Fruit fly (Drosophila melanogaster) whole organism, prepupa: Measurements from ENCODE around the gene melt.

Experiments used
- Blimp-1 ChIP-seq: fragments of 200-800 bp; sonication (Bioruptor generic); optimal IDR thresholded peaks from 3 replicates; lab custom pipeline; 2017; ENCODE audit warnings: missing biosample characterization, missing genetic modification characterization, mild to moderate bottlenecking, moderate library complexity, missing genetic modification reagents
- CG15336 ChIP-seq: fragments of 200-800 bp; sonication (Bioruptor generic); IDR thresholded peaks from 2 replicates; pipeline ENCODE4 v1.3.6; 2022; ENCODE audit warnings: missing biosample characterization, missing genetic modification characterization
- CG8632 ChIP-seq: fragments of 200-800 bp; sonication (Bioruptor generic); optimal IDR thresholded peaks from 3 replicates; lab custom pipeline; 2016; ENCODE audit warnings: missing biosample characterization, missing genetic modification characterization
- cyc ChIP-seq: fragments of 200-800 bp; sonication (Bioruptor generic); optimal IDR thresholded peaks from 3 replicates; lab custom pipeline; 2016; ENCODE audit warnings: missing biosample characterization, missing genetic modification characterization

DNA sequence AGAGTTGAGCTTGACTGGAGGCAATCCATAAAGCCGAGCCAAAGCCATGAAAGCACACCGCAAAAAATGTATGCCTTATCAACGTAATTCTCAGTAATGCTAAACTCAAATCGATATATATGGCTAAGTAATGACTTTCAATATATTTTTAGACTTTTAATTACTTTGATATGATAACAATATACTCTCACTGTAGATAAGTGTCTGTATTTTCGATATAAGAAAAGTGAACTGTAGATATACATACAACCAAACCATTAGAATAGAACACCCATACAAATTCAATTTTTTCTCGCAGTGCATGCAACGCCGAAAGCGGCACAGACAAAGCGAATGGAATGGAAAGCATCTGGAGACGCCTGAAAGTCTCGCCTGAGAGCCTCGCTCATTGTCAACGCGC is 19.3 kb downstream of the melt start:
- TF ChIP-seq cyc (GFP tag; lab: Kevin White, UChicago) (peak; percentile 63), Blimp-1 (GFP tag; lab: Kevin White, UChicago) (peak; percentile 10), CG15336 (peak; percentile 82), CG8632 (GFP tag; lab: Kevin White, UChicago) (peak; percentile 73)
